Worm (Caenorhabditis elegans): Measurements from ENCODE around the gene R10E4.1.

The R10E4.1 gene

DNA sequence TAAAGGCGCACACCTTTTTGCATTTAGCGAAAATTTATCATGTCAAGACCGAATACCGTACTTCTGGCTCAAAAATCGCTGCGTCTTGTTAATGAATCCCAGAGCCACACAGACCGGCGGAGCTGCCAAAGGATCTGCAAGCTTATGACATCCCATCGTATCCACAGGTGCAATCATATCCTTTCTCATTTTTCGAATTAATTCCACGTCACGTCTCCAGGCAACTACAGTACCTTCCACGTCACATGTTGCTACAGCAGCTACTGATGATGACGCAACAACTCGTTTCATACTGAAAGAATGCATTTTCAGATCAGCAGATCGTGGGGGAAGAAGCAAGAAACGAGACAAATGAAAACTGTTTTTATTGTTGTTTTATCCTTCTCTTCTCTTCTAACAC, 23.6 kb downstream of the R10E4.1 start, which contains the start of gene R10E4.6:
R10E4.6 (plus strand) TSS at position 301 of the 400 bp plus-strand sequence.
- TF ChIP-seq aly-1 (tag; optimal IDR thresholded peaks at IDR 0.05) (no peak), flt-1 (GFP tag; IDR thresholded peaks at IDR 0.05) (no peak), ceh-36 (tag; optimal IDR thresholded peaks at IDR 0.05) (no peak), ets-7 (tag; optimal IDR thresholded peaks at IDR 0.05) (no peak), hmbx-1 (tag; optimal IDR thresholded peaks at IDR 0.05) (no peak), ama-1 (optimal IDR thresholded peaks at IDR 0.05) (no peak), tbx-11 (GFP tag; IDR thresholded peaks at IDR 0.05) (no peak), tbx-37 (GFP tag; conservative IDR thresholded peaks at IDR 0.05) (no peak), B0310.2 (tag; optimal IDR thresholded peaks at IDR 0.05) (no peak), F13C5.2 (tag; optimal IDR thresholded peaks at IDR 0.05) (no peak), tra-4 (tag; optimal IDR thresholded peaks at IDR 0.05) (no peak), ceh-13 (GFP tag; optimal IDR thresholded peaks at IDR 0.05) (no peak), scrt-1 (GFP tag; IDR thresholded peaks at IDR 0.05) (no peak)

DNA sequence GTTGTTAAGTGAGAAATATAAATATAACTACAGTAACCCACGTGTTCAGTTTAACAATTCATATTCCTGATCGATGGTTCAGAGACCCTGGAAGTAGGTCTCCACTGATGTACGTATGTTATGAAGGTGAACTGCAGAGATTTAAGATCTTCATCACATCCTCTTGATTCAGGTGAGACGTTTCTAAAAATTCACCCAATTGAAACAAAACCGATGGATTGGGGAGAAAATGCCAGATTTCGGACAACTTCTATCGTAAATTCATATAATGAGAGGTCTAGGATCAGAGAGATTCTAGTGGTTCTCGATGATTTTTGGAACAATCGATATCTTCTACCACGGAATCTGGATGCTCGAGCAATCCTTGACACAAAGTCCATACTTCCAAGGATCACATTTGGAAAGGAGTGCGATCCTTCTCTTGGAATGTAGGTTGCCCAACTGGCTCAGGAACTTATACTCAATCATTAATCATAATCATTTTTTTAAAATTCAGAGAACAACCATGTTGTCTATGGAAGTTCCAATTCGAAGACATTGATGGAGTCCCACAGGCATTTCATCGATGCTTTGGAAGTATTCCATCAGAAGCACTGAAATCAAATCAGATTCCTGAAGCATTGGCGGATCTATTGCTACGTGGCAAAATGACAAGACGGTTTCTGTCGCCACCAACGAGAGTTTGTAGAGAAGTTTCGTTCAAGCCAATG, 24.8 kb downstream of the R10E4.1 start, which contains the start of the genes nth-1 and R10E4.7:
nth-1 (minus strand) TSS at position 101 of the 710 bp plus-strand sequence.
R10E4.7 (plus strand) TSS at position 660 of the 710 bp plus-strand sequence.
- no peak for TF ChIP-seq aly-1 (tag; optimal IDR thresholded peaks at IDR 0.05)
- TF ChIP-seq flt-1 (GFP tag; IDR thresholded peaks at IDR 0.05), result no peak
- no peak for TF ChIP-seq ama-1 (optimal IDR thresholded peaks at IDR 0.05)
- TF ChIP-seq hnd-1 (tag; optimal IDR thresholded peaks at IDR 0.05), result no peak
- no peak for TF ChIP-seq scrt-1 (GFP tag; IDR thresholded peaks at IDR 0.05)
- TF ChIP-seq sea-1 (GFP tag; conservative IDR thresholded peaks at IDR 0.05), result no peak
- no peak for TF ChIP-seq ceh-13 (GFP tag; optimal IDR thresholded peaks at IDR 0.05)
- TF ChIP-seq tra-4 (tag; optimal IDR thresholded peaks at IDR 0.05), result no peak
- no peak for TF ChIP-seq pes-1 (GFP tag; IDR thresholded peaks at IDR 0.05)

- TF ChIP-seq sea-1 (GFP tag; conservative IDR thresholded peaks at IDR 0.05) (no peak), scrt-1 (GFP tag; IDR thresholded peaks at IDR 0.05) (no peak), hnd-1 (tag; optimal IDR thresholded peaks at IDR 0.05) (no peak), ets-7 (tag; optimal IDR thresholded peaks at IDR 0.05) (no peak), tbx-37 (GFP tag; conservative IDR thresholded peaks at IDR 0.05) (no peak), ceh-13 (GFP tag; optimal IDR thresholded peaks at IDR 0.05) (no peak), flt-1 (GFP tag; IDR thresholded peaks at IDR 0.05) (no peak), ceh-36 (tag; optimal IDR thresholded peaks at IDR 0.05) (no peak), tbx-11 (GFP tag; IDR thresholded peaks at IDR 0.05) (no peak), F13C5.2 (tag; optimal IDR thresholded peaks at IDR 0.05) (no peak), B0310.2 (tag; optimal IDR thresholded peaks at IDR 0.05) (no peak), aly-1 (tag; optimal IDR thresholded peaks at IDR 0.05) (no peak), ama-1 (optimal IDR thresholded peaks at IDR 0.05) (no peak), tra-4 (tag; optimal IDR thresholded peaks at IDR 0.05) (no peak), pes-1 (GFP tag; IDR thresholded peaks at IDR 0.05) (no peak), hmbx-1 (tag; optimal IDR thresholded peaks at IDR 0.05) (no peak), hmg-4 (GFP tag; optimal IDR thresholded peaks at IDR 0.05) (no peak)
These were observed 31.5 kb downstream of the R10E4.1 start, which contains the start of gene R10E4.11 for ce11 chrIII:4300989-4301498. Gene R10E4.11, minus strand, starts transcription at chrIII:4301039.

ce11 chrIII:4302293-4302692, 32.8 kb downstream of the R10E4.1 start, which contains the start of gene R10E4.9:
Gene R10E4.9, minus strand, starts transcription at chrIII:4302393.
- TF ChIP-seq F13C5.2 (tag; optimal IDR thresholded peaks at IDR 0.05), result no peak
- TF ChIP-seq pes-1 (GFP tag; IDR thresholded peaks at IDR 0.05), result no peak
- no peak for TF ChIP-seq tra-4 (tag; optimal IDR thresholded peaks at IDR 0.05)
- TF ChIP-seq ama-1 (optimal IDR thresholded peaks at IDR 0.05), result no peak
- no peak for TF ChIP-seq scrt-1 (GFP tag; IDR thresholded peaks at IDR 0.05)
- TF ChIP-seq sea-1 (GFP tag; conservative IDR thresholded peaks at IDR 0.05), result no peak
- no peak for TF ChIP-seq aly-1 (tag; optimal IDR thresholded peaks at IDR 0.05)
- TF ChIP-seq tbx-11 (GFP tag; IDR thresholded peaks at IDR 0.05), result no peak
- TF ChIP-seq ets-7 (tag; optimal IDR thresholded peaks at IDR 0.05), result no peak
- TF ChIP-seq tbx-37 (GFP tag; conservative IDR thresholded peaks at IDR 0.05), result no peak
- no peak for TF ChIP-seq hnd-1 (tag; optimal IDR thresholded peaks at IDR 0.05)
- TF ChIP-seq hmg-4 (GFP tag; optimal IDR thresholded peaks at IDR 0.05), result no peak
- no peak for TF ChIP-seq ceh-36 (tag; optimal IDR thresholded peaks at IDR 0.05)
- no peak for TF ChIP-seq ceh-13 (GFP tag; optimal IDR thresholded peaks at IDR 0.05)
- no peak for TF ChIP-seq flt-1 (GFP tag; IDR thresholded peaks at IDR 0.05)
- no peak for TF ChIP-seq hmbx-1 (tag; optimal IDR thresholded peaks at IDR 0.05)
- TF ChIP-seq B0310.2 (tag; optimal IDR thresholded peaks at IDR 0.05), result no peak

DNA sequence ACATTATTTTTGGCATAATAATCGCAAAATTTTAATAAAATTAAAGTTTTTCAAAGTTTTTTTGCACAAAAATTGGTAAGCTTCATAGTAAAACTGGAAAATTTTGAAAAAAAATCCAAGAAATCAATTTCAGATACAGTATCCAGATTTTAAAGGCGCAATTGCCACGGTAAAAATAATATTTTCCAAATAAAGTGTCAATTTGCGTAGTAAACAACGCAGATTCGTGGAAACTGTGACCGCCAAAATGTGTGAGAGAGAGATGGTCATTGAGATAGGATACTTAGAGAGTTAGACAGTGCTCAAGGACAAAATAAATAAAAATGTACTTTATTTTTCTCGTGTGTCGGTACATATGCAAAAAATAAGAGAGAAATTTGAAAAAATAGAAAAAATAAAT, 33.2 kb downstream of the R10E4.1 start:
- TF ChIP-seq tra-4 (tag; optimal IDR thresholded peaks at IDR 0.05) (no peak), aly-1 (tag; optimal IDR thresholded peaks at IDR 0.05) (no peak), sea-1 (GFP tag; conservative IDR thresholded peaks at IDR 0.05) (no peak), scrt-1 (GFP tag; IDR thresholded peaks at IDR 0.05) (no peak), ets-7 (tag; optimal IDR thresholded peaks at IDR 0.05) (no peak), ceh-36 (tag; optimal IDR thresholded peaks at IDR 0.05) (no peak), ama-1 (optimal IDR thresholded peaks at IDR 0.05) (no peak), tbx-37 (GFP tag; conservative IDR thresholded peaks at IDR 0.05) (no peak), tbx-11 (GFP tag; IDR thresholded peaks at IDR 0.05) (no peak), hmbx-1 (tag; optimal IDR thresholded peaks at IDR 0.05) (no peak), flt-1 (GFP tag; IDR thresholded peaks at IDR 0.05) (no peak), hmg-4 (GFP tag; optimal IDR thresholded peaks at IDR 0.05) (no peak), hnd-1 (tag; optimal IDR thresholded peaks at IDR 0.05) (no peak), ceh-13 (GFP tag; optimal IDR thresholded peaks at IDR 0.05) (no peak), F13C5.2 (tag; optimal IDR thresholded peaks at IDR 0.05) (no peak), pes-1 (GFP tag; IDR thresholded peaks at IDR 0.05) (no peak)

DNA sequence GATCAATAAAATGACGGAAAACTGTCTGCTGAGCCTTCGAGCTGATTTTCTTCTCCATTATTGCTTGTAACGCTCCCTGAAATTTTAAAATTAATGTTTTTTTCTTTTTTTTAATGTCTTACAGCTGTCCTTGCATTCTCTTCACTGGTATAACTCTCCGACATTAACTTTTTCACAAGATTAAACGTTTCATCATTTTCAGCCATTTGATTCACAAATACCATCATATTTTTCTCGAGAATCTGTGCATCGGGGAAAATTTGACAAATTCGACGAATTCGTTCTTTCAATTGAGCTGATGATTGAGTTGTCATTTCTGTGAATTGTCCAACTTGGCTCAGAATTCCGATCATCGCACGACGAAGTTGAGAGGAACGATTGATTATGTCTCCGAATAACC, 39.8 kb downstream of the R10E4.1 start:
- TF ChIP-seq hnd-1 (tag; optimal IDR thresholded peaks at IDR 0.05), result no peak

All from whole organism, early embryonic.